Worm (Caenorhabditis elegans): ENCODE data around the gene W05E10.1.

ce11 chrV:11653095-11653494 is 38.4 kb downstream of the W05E10.1 start:
- TF ChIP-seq fkh-10 (GFP tag; optimal IDR thresholded peaks at IDR 0.05) (no peak), pag-3 (tag; optimal IDR thresholded peaks at IDR 0.05; ENCODE audit: borderline replicate concordance) (no peak), ztf-16 (tag; optimal IDR thresholded peaks at IDR 0.05) (no peak), sdc-2 (tag; optimal IDR thresholded peaks at IDR 0.05) (no peak), ceh-14 (tag; optimal IDR thresholded peaks at IDR 0.05) (no peak), odd-2 (tag; optimal IDR thresholded peaks at IDR 0.05) (no peak), ttx-3 (tag; optimal IDR thresholded peaks at IDR 0.05) (no peak), hlh-15 (tag; optimal IDR thresholded peaks at IDR 0.05) (no peak), nhr-11 (tag; optimal IDR thresholded peaks at IDR 0.05) (no peak), ama-1 (optimal IDR thresholded peaks at IDR 0.05) (no peak), zip-5 (tag; optimal IDR thresholded peaks at IDR 0.05) (no peak), pha-4 (tag; optimal IDR thresholded peaks at IDR 0.05) (no peak), dve-1 (tag; optimal IDR thresholded peaks at IDR 0.05) (no peak)

Measured in whole organism, late embryonic.